Worm (Caenorhabditis elegans) whole organism, midembryonic: Measurements from ENCODE around the gene clec-147.

Experiments used
- cog-1 ChIP-seq: sonication (generic microtip); optimal IDR thresholded peaks from 2 replicates; lab custom pipeline; 2016; ENCODE audit warnings: missing genetic modification characterization, missing compliant biosample characterization
- ref-1 ChIP-seq: fragments of 200-800 bp; sonication (Bioruptor generic); conservative IDR thresholded peaks from 2 replicates; pipeline ENCODE4 v1.3.6; 2022; ENCODE audit warnings: missing genetic modification reagents, missing genetic modification characterization, missing compliant biosample characterization
- ztf-23 ChIP-seq: fragments of 200-800 bp; sonication (Bioruptor generic); IDR thresholded peaks from 2 replicates; pipeline ENCODE4 v1.3.6; 2022; ENCODE audit warnings: missing genetic modification reagents, missing genetic modification characterization, missing compliant biosample characterization

- no peak for TF ChIP-seq cog-1 (tag; lab: Kevin White, UChicago)
- TF ChIP-seq ztf-23 = no peak
- TF ChIP-seq ref-1 = no peak
Observed at ce11 chrII:14502997-14503396, 34.6 kb downstream of the clec-147 start, which contains the start of gene K10H10.6.
